Fruit fly (Drosophila melanogaster) whole organism, embryonic: Measurements from ENCODE around the gene Vps8.

Experiments
- ATbp ChIP-seq: fragments of 200-800 bp; sonication (Bioruptor generic); optimal IDR thresholded peaks from 2 replicates; lab custom pipeline; 2017; ENCODE audit warnings: missing biosample characterization, mild to moderate bottlenecking, missing genetic modification characterization, missing genetic modification reagents
- Aef1 ChIP-seq: fragments of 200-800 bp; sonication (Bioruptor generic); IDR thresholded peaks from 3 replicates; pipeline ENCODE4 v1.3.6; 2022; ENCODE audit warnings: missing biosample characterization, missing genetic modification characterization
- CG10366 ChIP-seq: fragments of 200-800 bp; sonication (Bioruptor generic); IDR thresholded peaks from 2 replicates; pipeline ENCODE4 v1.3.6; 2022; ENCODE audit warnings: missing biosample characterization, missing genetic modification characterization
- CG11247 ChIP-seq: fragments of 200-800 bp; sonication (Bioruptor generic); IDR thresholded peaks from 2 replicates; pipeline ENCODE4 v1.3.6; 2022; ENCODE audit warnings: missing biosample characterization, missing genetic modification characterization
- CG11456 ChIP-seq: fragments of 200-800 bp; sonication (Bioruptor generic); IDR thresholded peaks from 3 replicates; pipeline ENCODE4 v1.3.6; 2022; ENCODE audit warnings: missing biosample characterization, missing genetic modification characterization
- CG11560 ChIP-seq: fragments of 200-800 bp; sonication (Bioruptor generic); IDR thresholded peaks from 3 replicates; pipeline ENCODE4 v1.3.6; 2022; ENCODE audit warnings: missing biosample characterization, missing genetic modification characterization
- CG11695 ChIP-seq: fragments of 200-800 bp; sonication (Bioruptor generic); IDR thresholded peaks from 3 replicates; pipeline ENCODE4 v1.3.6; 2022; ENCODE audit warnings: missing biosample characterization, missing genetic modification characterization
- CG11696 ChIP-seq: fragments of 200-800 bp; sonication (Bioruptor generic); IDR thresholded peaks from 2 replicates; pipeline ENCODE4 v1.3.6; 2022; ENCODE audit warnings: missing biosample characterization, missing genetic modification characterization
- CG12236 ChIP-seq: fragments of 200-800 bp; sonication (Bioruptor generic); optimal IDR thresholded peaks from 2 replicates; lab custom pipeline; 2016; ENCODE audit warnings: missing biosample characterization, missing genetic modification characterization
- CG1529 ChIP-seq: fragments of 200-800 bp; sonication (Bioruptor generic); optimal IDR thresholded peaks from 3 replicates; lab custom pipeline; 2018; ENCODE audit warnings: missing biosample characterization, missing genetic modification characterization
- CG17328 ChIP-seq: fragments of 200-800 bp; sonication (Bioruptor generic); IDR thresholded peaks from 2 replicates; pipeline ENCODE4 v1.3.6; 2022; ENCODE audit warnings: missing biosample characterization, missing genetic modification characterization
- CG18011 ChIP-seq: fragments of 200-800 bp; sonication (Bioruptor generic); optimal IDR thresholded peaks from 2 replicates; lab custom pipeline; 2017; ENCODE audit warnings: missing biosample characterization, missing genetic modification characterization, mild to moderate bottlenecking, moderate library complexity, missing genotype
- CG2199 ChIP-seq: fragments of 200-800 bp; sonication (Bioruptor generic); IDR thresholded peaks from 3 replicates; pipeline ENCODE4 v1.3.6; 2022; ENCODE audit warnings: missing biosample characterization, missing genetic modification characterization
- CG31441 ChIP-seq: fragments of 200-800 bp; sonication (Bioruptor generic); IDR thresholded peaks from 2 replicates; pipeline ENCODE4 v1.3.6; 2022; ENCODE audit warnings: missing biosample characterization, missing genetic modification characterization
- CG3281 ChIP-seq: fragments of 200-800 bp; sonication (Bioruptor generic); optimal IDR thresholded peaks from 3 replicates; lab custom pipeline; 2017; ENCODE audit warnings: missing biosample characterization, mild to moderate bottlenecking, missing genetic modification characterization
- CG42726 ChIP-seq: fragments of 200-800 bp; sonication (Bioruptor generic); IDR thresholded peaks from 2 replicates; pipeline ENCODE4 v1.3.6; 2022; ENCODE audit warnings: missing biosample characterization, missing genetic modification characterization; ENCODE audit not compliant: partially characterized antibody
- CG4328 ChIP-seq: fragments of 200-800 bp; sonication (Bioruptor generic); optimal IDR thresholded peaks from 3 replicates; lab custom pipeline; 2017; ENCODE audit warnings: missing biosample characterization, missing genetic modification reagents, missing genetic modification characterization
- CG4424 ChIP-seq: fragments of 200-800 bp; sonication (Bioruptor generic); optimal IDR thresholded peaks from 3 replicates; lab custom pipeline; 2016; ENCODE audit warnings: missing biosample characterization, missing genetic modification characterization
- CG5953 ChIP-seq: fragments of 200-800 bp; sonication (Bioruptor generic); IDR thresholded peaks from 2 replicates; pipeline ENCODE4 v1.3.6; 2022; ENCODE audit warnings: missing biosample characterization, missing genetic modification characterization
- CG6765 ChIP-seq: fragments of 200-800 bp; sonication (Bioruptor generic); optimal IDR thresholded peaks from 3 replicates; lab custom pipeline; 2017; ENCODE audit warnings: missing biosample characterization, mild to moderate bottlenecking, missing genetic modification characterization
- CG6854 ChIP-seq: fragments of 200-800 bp; sonication (Bioruptor generic); optimal IDR thresholded peaks from 3 replicates; lab custom pipeline; 2017; ENCODE audit warnings: missing biosample characterization, mild to moderate bottlenecking, missing genetic modification characterization
- CG7556 ChIP-seq: fragments of 200-800 bp; sonication (Bioruptor generic); optimal IDR thresholded peaks from 2 replicates; lab custom pipeline; 2017; ENCODE audit warnings: missing biosample characterization, mild to moderate bottlenecking, missing genetic modification characterization
- CG7745 ChIP-seq: fragments of 200-800 bp; sonication (Bioruptor generic); optimal IDR thresholded peaks from 2 replicates; lab custom pipeline; 2018; ENCODE audit warnings: missing biosample characterization, mild to moderate bottlenecking, missing genetic modification characterization, moderate library complexity
- CG8388 ChIP-seq: fragments of 200-800 bp; sonication (Bioruptor generic); optimal IDR thresholded peaks from 2 replicates; lab custom pipeline; 2019; ENCODE audit warnings: missing biosample characterization, mild to moderate bottlenecking, missing genetic modification characterization, moderate library complexity
- Dek ChIP-seq: fragments of 200-800 bp; sonication (Bioruptor generic); optimal IDR thresholded peaks from 3 replicates; lab custom pipeline; 2019; ENCODE audit warnings: missing biosample characterization, mild to moderate bottlenecking, missing genetic modification characterization, moderate library complexity
- Dp ChIP-seq: fragments of 200-800 bp; sonication (Bioruptor generic); optimal IDR thresholded peaks from 2 replicates; lab custom pipeline; 2018; ENCODE audit warnings: missing biosample characterization, mild to moderate bottlenecking, missing genetic modification characterization, moderate library complexity
- GATAe ChIP-seq: fragments of 200-800 bp; sonication (Bioruptor generic); conservative IDR thresholded peaks from 2 replicates; pipeline ENCODE4 v1.3.6; 2022; ENCODE audit warnings: missing biosample characterization, missing genetic modification characterization
- Gug ChIP-seq: fragments of 200-800 bp; sonication (Bioruptor generic); IDR thresholded peaks from 4 replicates; pipeline ENCODE4 v1.3.6; 2022; ENCODE audit warnings: missing biosample characterization, missing genetic modification characterization
- Pdp1 ChIP-seq, 2 experiments: fragments of 200-800 bp; sonication (Bioruptor generic); optimal IDR thresholded peaks; 3 replicates each; lab custom pipeline; 2016; ENCODE audit warnings: missing biosample characterization in 2 of 2, missing genetic modification characterization in 2 of 2, mild to moderate bottlenecking in 1 of 2, moderate library complexity in 1 of 2
- Rx ChIP-seq: fragments of 200-800 bp; sonication (Bioruptor generic); IDR thresholded peaks from 2 replicates; pipeline ENCODE4 v1.3.6; 2022; ENCODE audit warnings: missing biosample characterization, missing genetic modification characterization
- Sox100B ChIP-seq: fragments of 200-800 bp; sonication (Bioruptor generic); optimal IDR thresholded peaks from 3 replicates; lab custom pipeline; 2018; ENCODE audit warnings: missing biosample characterization, mild to moderate bottlenecking, missing genetic modification characterization
- cg ChIP-seq: fragments of 200-800 bp; sonication (Bioruptor generic); optimal IDR thresholded peaks from 3 replicates; lab custom pipeline; 2019; ENCODE audit warnings: missing biosample characterization, mild to moderate bottlenecking, missing genetic modification characterization, moderate library complexity
- ci ChIP-seq: fragments of 200-800 bp; sonication (Bioruptor generic); IDR thresholded peaks from 3 replicates; pipeline ENCODE4 v1.3.6; 2022; ENCODE audit warnings: missing biosample characterization, missing genetic modification characterization
- crol ChIP-seq: fragments of 200-800 bp; sonication (Bioruptor generic); IDR thresholded peaks from 2 replicates; pipeline ENCODE4 v1.3.6; 2022; ENCODE audit warnings: missing biosample characterization, missing genetic modification characterization
- ewg ChIP-seq: fragments of 200-800 bp; sonication (Bioruptor generic); optimal IDR thresholded peaks from 3 replicates; lab custom pipeline; 2017; ENCODE audit warnings: mild to moderate bottlenecking, missing biosample characterization, missing genetic modification reagents, missing genetic modification characterization
- fd3F ChIP-seq: fragments of 200-800 bp; sonication (Bioruptor generic); optimal IDR thresholded peaks from 2 replicates; lab custom pipeline; 2018; ENCODE audit warnings: missing biosample characterization, mild to moderate bottlenecking, missing genetic modification characterization, moderate library complexity
- hbn ChIP-seq: fragments of 200-800 bp; sonication (Bioruptor generic); IDR thresholded peaks from 2 replicates; pipeline ENCODE4 v1.3.6; 2022; ENCODE audit warnings: missing biosample characterization, missing genetic modification characterization; ENCODE audit not compliant: partially characterized antibody
- knrl ChIP-seq: fragments of 200-800 bp; sonication (Bioruptor generic); IDR thresholded peaks from 3 replicates; pipeline ENCODE4 v1.3.6; 2022; ENCODE audit warnings: missing biosample characterization, missing genetic modification characterization; ENCODE audit not compliant: partially characterized antibody
- lilli ChIP-seq: fragments of 200-800 bp; sonication (Bioruptor generic); optimal IDR thresholded peaks from 3 replicates; lab custom pipeline; 2016; ENCODE audit warnings: missing biosample characterization, missing genetic modification characterization
- maf-S ChIP-seq: fragments of 200-800 bp; sonication (Bioruptor generic); optimal IDR thresholded peaks from 2 replicates; lab custom pipeline; 2016; ENCODE audit warnings: missing biosample characterization, missing genetic modification characterization
- mld ChIP-seq: fragments of 200-800 bp; sonication (Bioruptor generic); IDR thresholded peaks from 3 replicates; pipeline ENCODE4 v1.3.6; 2022; ENCODE audit warnings: missing biosample characterization, missing genetic modification characterization; ENCODE audit not compliant: partially characterized antibody
- nmo ChIP-seq: fragments of 200-800 bp; sonication (Bioruptor generic); optimal IDR thresholded peaks from 2 replicates; lab custom pipeline; 2018; ENCODE audit warnings: missing biosample characterization, mild to moderate bottlenecking, missing genetic modification characterization, moderate library complexity
- phol ChIP-seq: fragments of 200-800 bp; sonication (Bioruptor generic); optimal IDR thresholded peaks from 3 replicates; lab custom pipeline; 2018; ENCODE audit warnings: missing biosample characterization, mild to moderate bottlenecking, missing genetic modification characterization, moderate library complexity
- seq ChIP-seq: fragments of 200-800 bp; sonication (Bioruptor generic); IDR thresholded peaks from 2 replicates; pipeline ENCODE4 v1.3.6; 2022; ENCODE audit warnings: missing biosample characterization, missing genetic modification characterization
- sim ChIP-seq: fragments of 200-800 bp; sonication (Bioruptor generic); IDR thresholded peaks from 2 replicates; pipeline ENCODE4 v1.3.6; 2022; ENCODE audit warnings: missing biosample characterization, missing genetic modification characterization
- sna ChIP-seq: fragments of 200-800 bp; sonication (Bioruptor generic); IDR thresholded peaks from 2 replicates; pipeline ENCODE4 v1.3.6; 2022; ENCODE audit warnings: missing biosample characterization, missing genetic modification characterization; ENCODE audit not compliant: partially characterized antibody
- sqz ChIP-seq: fragments of 200-800 bp; sonication (Bioruptor generic); optimal IDR thresholded peaks from 3 replicates; lab custom pipeline; 2018; ENCODE audit warnings: missing biosample characterization, mild to moderate bottlenecking, missing genetic modification characterization
- ttk ChIP-seq: fragments of 200-800 bp; sonication (Bioruptor generic); IDR thresholded peaks from 2 replicates; pipeline ENCODE4 v2.1.2; 2022; ENCODE audit warnings: missing biosample characterization, missing genetic modification characterization
- unc-4 ChIP-seq: fragments of 200-800 bp; sonication (Bioruptor generic); IDR thresholded peaks from 2 replicates; pipeline ENCODE4 v1.3.6; 2022; ENCODE audit warnings: missing biosample characterization, missing genetic modification characterization; ENCODE audit not compliant: partially characterized antibody
- vvl ChIP-seq: fragments of 200-800 bp; sonication (Bioruptor generic); IDR thresholded peaks from 2 replicates; pipeline ENCODE4 v1.3.6; 2022; ENCODE audit warnings: missing biosample characterization, missing genetic modification characterization
- wdn ChIP-seq: fragments of 200-800 bp; sonication (Bioruptor generic); IDR thresholded peaks from 2 replicates; pipeline ENCODE4 v1.3.6; 2022; ENCODE audit warnings: missing biosample characterization, missing genetic modification characterization

Gene Vps8

dm6 chr3L:6482838-6483237, 12.3 kb downstream of the Vps8 start:
- TF ChIP-seq CG11247 (GFP tag; lab: Robert Waterston, UW) (no peak), CG2199 (no peak), maf-S (GFP tag; lab: Kevin White, UChicago) (no peak), CG5953 (GFP tag; lab: Robert Waterston, UW) (peak; percentile 49; the same call in 1 of the 2 replicates), CG4424 (GFP tag; lab: Kevin White, UChicago) (peak; percentile 32), CG31441 (GFP tag; lab: Robert Waterston, UW) (peak; percentile 53), wdn (no peak), hbn (no peak), CG7745 (tag; lab: Kevin White, UChicago) (no peak), CG8388 (GFP tag; lab: Kevin White, UChicago) (peak; percentile 30), CG7556 (GFP tag; lab: Kevin White, UChicago) (peak; percentile 6), seq (GFP tag; lab: Robert Waterston, UW) (no peak), Rx (GFP tag; lab: Robert Waterston, UW) (no peak; the same call in 1 of the 2 replicates), Gug (no peak), ttk (GFP tag; lab: Robert Waterston, UW) (peak; percentile 64), CG11695 (no peak), vvl (GFP tag; lab: Robert Waterston, UW) (peak; percentile 92), ATbp (GFP tag; lab: Kevin White, UChicago) (peak; percentile 58), CG11696 (GFP tag; lab: Robert Waterston, UW) (no peak), CG11560 (no peak), CG4328 (GFP tag; lab: Kevin White, UChicago) (no peak), ewg (GFP tag; lab: Kevin White, UChicago) (peak; percentile 10), phol (tag; lab: Kevin White, UChicago) (peak; percentile 49), nmo (GFP tag; lab: Kevin White, UChicago) (peak; percentile 36), GATAe (GFP tag; lab: Robert Waterston, UW) (no peak), CG42726 (GFP tag; lab: Robert Waterston, UW) (no peak), unc-4 (no peak), fd3F (no peak), CG12236 (GFP tag; lab: Kevin White, UChicago) (no peak), Dek (tag; lab: Kevin White, UChicago) (no peak), mld (GFP tag; lab: Robert Waterston, UW) (no peak), CG18011 (no peak), Sox100B (GFP tag; lab: Kevin White, UChicago) (peak; percentile 10), CG1529 (GFP tag; lab: Kevin White, UChicago) (peak; percentile 21), lilli (GFP tag; lab: Kevin White, UChicago) (no peak), ci (GFP tag; lab: Robert Waterston, UW) (peak; percentile 90), CG11456 (GFP tag; lab: Robert Waterston, UW) (no peak), CG3281 (GFP tag; lab: Kevin White, UChicago) (no peak), cg (GFP tag; lab: Kevin White, UChicago) (no peak), sqz (no peak), CG10366 (GFP tag; lab: Robert Waterston, UW) (peak; percentile 47), Aef1 (no peak), CG6765 (no peak), Dp (no peak), crol (GFP tag; lab: Robert Waterston, UW) (no peak), sim (GFP tag; lab: Robert Waterston, UW) (no peak), CG6854 (no peak), knrl (no peak), CG17328 (GFP tag; lab: Robert Waterston, UW) (peak; percentile 60), sna (GFP tag; lab: Robert Waterston, UW) (no peak), Pdp1 (GFP tag; optimal IDR thresholded peaks at IDR 0.05; lab: Kevin White, UChicago) (peak in 1 of 2 experiments; percentile 13)
